Worm (Caenorhabditis elegans) whole organism, young adult: Measurements from ENCODE around the gene kbp-3.

Experiments used
- B0019.2 ChIP-seq: fragments of 200-800 bp; sonication (Bioruptor generic); conservative IDR thresholded peaks from 2 replicates; pipeline ENCODE4 v1.3.6; 2022; ENCODE audit warnings: missing genetic modification reagents, missing genetic modification characterization, missing compliant biosample characterization
- D2030.7 ChIP-seq: fragments of 200-800 bp; sonication (Bioruptor generic); IDR thresholded peaks from 2 replicates; pipeline ENCODE4 v1.3.6; 2022; ENCODE audit warnings: missing genetic modification reagents, missing genetic modification characterization, missing compliant biosample characterization
- F10E7.11 ChIP-seq: sonication (generic microtip); optimal IDR thresholded peaks from 2 replicates; lab custom pipeline; 2017; ENCODE audit warnings: mild to moderate bottlenecking, missing genetic modification characterization, moderate library complexity, missing compliant biosample characterization
- F39B2.1 ChIP-seq: fragments of 200-800 bp; sonication (Bioruptor generic); IDR thresholded peaks from 2 replicates; pipeline ENCODE4 v1.3.6; 2022; ENCODE audit warnings: missing genetic modification reagents, missing genetic modification characterization, missing compliant biosample characterization
- F49E8.2 ChIP-seq: sonication (generic microtip); optimal IDR thresholded peaks from 3 replicates; lab custom pipeline; 2017; ENCODE audit warnings: missing genetic modification characterization, mild to moderate bottlenecking, missing compliant biosample characterization, antibody characterized with exemption, moderate library complexity; ENCODE audit not compliant: insufficient read depth
- F57A8.1 ChIP-seq: fragments of 200-800 bp; sonication (Bioruptor generic); optimal IDR thresholded peaks from 2 replicates; lab custom pipeline; 2018; ENCODE audit warnings: mild to moderate bottlenecking, missing genetic modification characterization, moderate library complexity, missing compliant biosample characterization
- K11D2.4 ChIP-seq: fragments of 200-800 bp; sonication (Bioruptor generic); IDR thresholded peaks from 2 replicates; pipeline ENCODE4 v1.3.6; 2022; ENCODE audit warnings: missing genetic modification reagents, missing genetic modification characterization, missing compliant biosample characterization
- K12H6.12 ChIP-seq: fragments of 200-800 bp; sonication (Bioruptor generic); optimal IDR thresholded peaks from 2 replicates; lab custom pipeline; 2018; ENCODE audit warnings: mild to moderate bottlenecking, missing genetic modification characterization, missing compliant biosample characterization
- Y53F4B.3 ChIP-seq: fragments of 200-800 bp; sonication (Bioruptor generic); IDR thresholded peaks from 2 replicates; pipeline ENCODE4 v1.3.6; 2022; ENCODE audit warnings: missing genetic modification reagents, missing genetic modification characterization, missing compliant biosample characterization
- Y53G8AR.9 ChIP-seq: fragments of 200-800 bp; sonication (Bioruptor generic); conservative IDR thresholded peaks from 2 replicates; pipeline ENCODE4 v1.3.6; 2022; ENCODE audit warnings: missing genetic modification reagents, missing genetic modification characterization, missing compliant biosample characterization
- Y67H2A.10 ChIP-seq: fragments of 200-800 bp; sonication (Bioruptor generic); conservative IDR thresholded peaks from 2 replicates; pipeline ENCODE4 v1.3.6; 2022; ENCODE audit warnings: missing genetic modification reagents, missing genetic modification characterization, missing compliant biosample characterization
- Y79H2A.3 ChIP-seq: fragments of 200-800 bp; sonication (Bioruptor generic); conservative IDR thresholded peaks from 2 replicates; pipeline ENCODE4 v1.3.6; 2022; ENCODE audit warnings: missing genetic modification reagents, missing genetic modification characterization, missing compliant biosample characterization
- ZK185.1 ChIP-seq: sonication (generic microtip); optimal IDR thresholded peaks from 2 replicates; lab custom pipeline; 2016; ENCODE audit warnings: mild to moderate bottlenecking, missing genetic modification characterization, missing compliant biosample characterization; ENCODE audit not compliant: poor library complexity, severe bottlenecking
- ama-1 ChIP-seq, 3 experiments: fragments of 150-350 bp in 1 of 3; sonication (generic microtip) in 2 of 3; optimal IDR thresholded peaks; 2 replicates each; lab custom pipeline; 2014 to 2018; ENCODE audit warnings: missing biosample characterization in 2 of 3, missing genetic modification characterization in 2 of 3, missing genetic modification reagents in 2 of 3
- aptf-3 ChIP-seq: fragments of 200-800 bp; sonication (Bioruptor generic); IDR thresholded peaks from 2 replicates; pipeline ENCODE4 v1.3.6; 2022; ENCODE audit warnings: missing genetic modification characterization, missing compliant biosample characterization
- ccch-3 ChIP-seq: fragments of 200-800 bp; sonication (Bioruptor generic); optimal IDR thresholded peaks from 2 replicates; lab custom pipeline; 2018; ENCODE audit warnings: mild to moderate bottlenecking, missing genetic modification characterization, missing compliant biosample characterization
- ceh-91 ChIP-seq: fragments of 200-800 bp; sonication (Bioruptor generic); IDR thresholded peaks from 2 replicates; pipeline ENCODE4 v1.3.6; 2022; ENCODE audit warnings: missing genetic modification reagents, missing genetic modification characterization, missing compliant biosample characterization
- die-1 ChIP-seq: sonication (generic microtip); optimal IDR thresholded peaks from 2 replicates; lab custom pipeline; 2016; ENCODE audit warnings: missing genotype, mild to moderate bottlenecking, missing genetic modification characterization, missing compliant biosample characterization
- egrh-3 ChIP-seq: fragments of 200-800 bp; sonication (Bioruptor generic); IDR thresholded peaks from 2 replicates; pipeline ENCODE4 v1.3.6; 2022; ENCODE audit warnings: missing genetic modification reagents, missing genetic modification characterization, missing compliant biosample characterization
- ets-4 ChIP-seq: fragments of 200-800 bp; sonication (Bioruptor generic); optimal IDR thresholded peaks from 2 replicates; lab custom pipeline; 2018; ENCODE audit warnings: mild to moderate bottlenecking, missing genetic modification characterization, missing compliant biosample characterization
- fkh-3 ChIP-seq: sonication (generic microtip); optimal IDR thresholded peaks from 2 replicates; lab custom pipeline; 2016; ENCODE audit warnings: mild to moderate bottlenecking, missing genetic modification characterization, missing compliant biosample characterization
- gei-17 ChIP-seq: fragments of 200-800 bp; sonication (Bioruptor generic); optimal IDR thresholded peaks from 2 replicates; lab custom pipeline; 2018; ENCODE audit warnings: mild to moderate bottlenecking, missing genetic modification characterization, missing compliant biosample characterization
- hmg-1.2 ChIP-seq: fragments of 200-800 bp; sonication (Bioruptor generic); IDR thresholded peaks from 2 replicates; pipeline ENCODE4 v1.3.6; 2022; ENCODE audit warnings: missing genetic modification reagents, missing genetic modification characterization, missing compliant biosample characterization
- hrde-1 ChIP-seq: sonication (generic microtip); optimal IDR thresholded peaks from 2 replicates; lab custom pipeline; 2016; ENCODE audit warnings: missing genetic modification characterization, mild to moderate bottlenecking, missing compliant biosample characterization, moderate library complexity, missing genotype, missing genetic modification reagents, borderline replicate concordance
- hsf-1 ChIP-seq: fragments of 200-800 bp; sonication (Bioruptor generic); IDR thresholded peaks from 2 replicates; pipeline ENCODE4 v1.3.6; 2022; ENCODE audit warnings: missing genetic modification reagents, missing genetic modification characterization, missing compliant biosample characterization
- lin-26 ChIP-seq: fragments of 200-800 bp; sonication (Bioruptor generic); IDR thresholded peaks from 2 replicates; pipeline ENCODE4 v1.3.6; 2022; ENCODE audit warnings: missing genetic modification reagents, missing genetic modification characterization, missing compliant biosample characterization
- lin-35 ChIP-seq, 3 experiments: fragments of 150-350 bp in 2 of 3; sonication (generic microtip) in 1 of 3; optimal IDR thresholded peaks; 2 replicates each; lab custom pipeline; 2014 to 2018; ENCODE audit warnings: missing biosample characterization in 3 of 3, missing genetic modification characterization in 3 of 3, missing genetic modification reagents in 3 of 3
- lin-40 ChIP-seq: sonication (generic microtip); optimal IDR thresholded peaks from 2 replicates; lab custom pipeline; 2016; ENCODE audit warnings: missing genetic modification characterization, mild to moderate bottlenecking, missing compliant biosample characterization, missing genotype, missing genetic modification reagents
- lin-54 ChIP-seq: fragments of 200-800 bp; sonication (Bioruptor generic); optimal IDR thresholded peaks from 2 replicates; lab custom pipeline; 2018; ENCODE audit warnings: mild to moderate bottlenecking, missing genetic modification characterization, missing compliant biosample characterization
- lir-1 ChIP-seq: fragments of 200-800 bp; sonication (Bioruptor generic); conservative IDR thresholded peaks from 2 replicates; pipeline ENCODE4 v1.3.6; 2022; ENCODE audit warnings: missing genetic modification reagents, missing genetic modification characterization, missing compliant biosample characterization
- lsl-1 ChIP-seq: fragments of 200-800 bp; sonication (Bioruptor generic); optimal IDR thresholded peaks from 2 replicates; lab custom pipeline; 2018; ENCODE audit warnings: mild to moderate bottlenecking, missing genetic modification characterization, moderate library complexity, missing compliant biosample characterization
- lsy-27 ChIP-seq: sonication (generic microtip); optimal IDR thresholded peaks from 2 replicates; lab custom pipeline; 2017; ENCODE audit warnings: missing genetic modification characterization, mild to moderate bottlenecking, missing compliant biosample characterization, antibody characterized with exemption, missing genotype, borderline replicate concordance; ENCODE audit not compliant: insufficient read depth
- mcd-1 ChIP-seq: fragments of 200-800 bp; sonication (Bioruptor generic); IDR thresholded peaks from 2 replicates; pipeline ENCODE4 v1.3.6; 2022; ENCODE audit warnings: missing genetic modification reagents, missing genetic modification characterization, missing compliant biosample characterization
- mes-4 ChIP-seq: sonication (generic microtip); optimal IDR thresholded peaks from 2 replicates; lab custom pipeline; 2016; ENCODE audit warnings: missing genotype, missing genetic modification characterization, missing compliant biosample characterization
- mxl-1 ChIP-seq: sonication (generic microtip); optimal IDR thresholded peaks from 2 replicates; lab custom pipeline; 2016; ENCODE audit warnings: missing genetic modification characterization, missing compliant biosample characterization
- nfya-2 ChIP-seq: fragments of 200-800 bp; sonication (Bioruptor generic); IDR thresholded peaks from 2 replicates; pipeline ENCODE4 v1.3.6; 2022; ENCODE audit warnings: missing genetic modification reagents, missing genetic modification characterization, missing compliant biosample characterization
- nhr-120 ChIP-seq: fragments of 200-800 bp; sonication (Bioruptor generic); IDR thresholded peaks from 2 replicates; pipeline ENCODE4 v1.3.6; 2022; ENCODE audit warnings: missing genetic modification characterization, missing compliant biosample characterization
- pbrm-1 ChIP-seq: fragments of 200-800 bp; sonication (Bioruptor generic); IDR thresholded peaks from 2 replicates; pipeline ENCODE4 v1.3.6; 2022; ENCODE audit warnings: missing genetic modification reagents, missing genetic modification characterization, missing compliant biosample characterization
- pha-4 ChIP-seq: fragments of 150-350 bp; sonication (generic microtip); optimal IDR thresholded peaks from 2 replicates; lab custom pipeline; 2014; ENCODE audit warnings: missing biosample characterization, missing genetic modification reagents, missing genetic modification characterization
- sptf-2 ChIP-seq: fragments of 200-800 bp; sonication (Bioruptor generic); optimal IDR thresholded peaks from 2 replicates; lab custom pipeline; 2018; ENCODE audit warnings: mild to moderate bottlenecking, missing genetic modification characterization, missing compliant biosample characterization
- unc-130 ChIP-seq: sonication (generic microtip); optimal IDR thresholded peaks from 2 replicates; lab custom pipeline; 2016; ENCODE audit warnings: missing genetic modification reagents, missing genetic modification characterization, missing compliant biosample characterization
- ztf-25 ChIP-seq: fragments of 200-800 bp; sonication (Bioruptor generic); IDR thresholded peaks from 2 replicates; pipeline ENCODE4 v1.3.6; 2022; ENCODE audit warnings: missing genetic modification reagents, missing genetic modification characterization, missing compliant biosample characterization

The kbp-3 gene

ce11 chrII:14399595-14399994 lies 9.7 kb upstream of the kbp-3 start (continued):
- TF ChIP-seq hmg-1.2 (GFP tag; lab: Robert Waterston, UW), result peak; percentile 54
- peak; percentile 60 for TF ChIP-seq ZK185.1 (tag; lab: Kevin White, UChicago)
- TF ChIP-seq pbrm-1 (GFP tag; lab: Robert Waterston, UW), result peak; percentile 49; the same call in 1 of the 2 replicates
- no peak for TF ChIP-seq mxl-1 (tag; lab: Kevin White, UChicago)
- TF ChIP-seq ceh-91 (GFP tag; lab: Robert Waterston, UW), result no peak
- peak; percentile 68 for TF ChIP-seq lin-54 (GFP tag; lab: Kevin White, UChicago)
- no peak for TF ChIP-seq sptf-2
- TF ChIP-seq lin-40, result peak; percentile 65
- no peak for TF ChIP-seq Y79H2A.3 (GFP tag; lab: Robert Waterston, UW)
- TF ChIP-seq ama-1 (optimal IDR thresholded peaks at IDR 0.05; lab: Kevin White, UChicago), result no peak
- TF ChIP-seq ama-1 (GFP tag; optimal IDR thresholded peaks at IDR 0.05; lab: Kevin White, UChicago), result peak in 1 of 2 experiments; percentile 5
- TF ChIP-seq K11D2.4 (GFP tag; lab: Robert Waterston, UW), result 0 out of 2 replicates have a peak, but pooled peaks have one; percentile 32
- TF ChIP-seq lin-35 (GFP tag; optimal IDR thresholded peaks at IDR 0.05; lab: Kevin White, UChicago), result peak in 1 of 3 experiments; percentile 87
- no peak for TF ChIP-seq lin-26 (GFP tag; lab: Robert Waterston, UW)
- no peak for TF ChIP-seq F57A8.1 (GFP tag; lab: Kevin White, UChicago)
- no peak for TF ChIP-seq ztf-25 (GFP tag; lab: Robert Waterston, UW)

- TF ChIP-seq mes-4 (tag; lab: Kevin White, UChicago), result no peak
- no peak for TF ChIP-seq ets-4 (GFP tag; lab: Kevin White, UChicago)
- TF ChIP-seq Y67H2A.10 (GFP tag; lab: Robert Waterston, UW), result no peak
- no peak for TF ChIP-seq Y53F4B.3
- TF ChIP-seq K12H6.12 (tag; lab: Kevin White, UChicago), result no peak
- TF ChIP-seq F10E7.11 (tag; lab: Kevin White, UChicago), result no peak
- TF ChIP-seq B0019.2 (GFP tag; lab: Robert Waterston, UW), result no peak
- TF ChIP-seq egrh-3 (GFP tag; lab: Robert Waterston, UW), result no peak
- no peak for TF ChIP-seq hrde-1 (tag; lab: Kevin White, UChicago)
- TF ChIP-seq die-1 (tag; lab: Kevin White, UChicago), result no peak
Measured at ce11 chrII:14393766-14394165, 3.9 kb upstream of the kbp-3 start.

ce11 chrII:14388213-14388612 lies 1.7 kb downstream of the kbp-3 start, which contains the start of gene F26H11.8:
Gene F26H11.8, plus strand, starts transcription at chrII:14388513.
- TF ChIP-seq pha-4 (tag; lab: Kevin White, UChicago) (no peak), F49E8.2 (tag; lab: Kevin White, UChicago) (no peak), fkh-3 (tag; lab: Kevin White, UChicago) (no peak), lin-26 (GFP tag; lab: Robert Waterston, UW) (no peak)

- TF ChIP-seq mcd-1 (GFP tag; lab: Robert Waterston, UW) (peak; percentile 98), K11D2.4 (GFP tag; lab: Robert Waterston, UW) (0 out of 2 replicates have a peak, but pooled peaks have one; percentile 28), aptf-3 (GFP tag; lab: Robert Waterston, UW) (no peak), Y53G8AR.9 (GFP tag; lab: Robert Waterston, UW) (0 out of 2 replicates have a peak, but pooled peaks have one; percentile 15), lir-1 (0 out of 2 replicates have a peak, but pooled peaks have one; percentile 29), ccch-3 (no peak), Y53F4B.3 (no peak), lsy-27 (tag; lab: Kevin White, UChicago) (no peak), mxl-1 (tag; lab: Kevin White, UChicago) (no peak), hrde-1 (tag; lab: Kevin White, UChicago) (no peak), hsf-1 (GFP tag; lab: Robert Waterston, UW) (no peak), pha-4 (tag; lab: Kevin White, UChicago) (no peak), D2030.7 (GFP tag; lab: Robert Waterston, UW) (peak; percentile 65), F39B2.1 (GFP tag; lab: Robert Waterston, UW) (no peak), nhr-120 (GFP tag; lab: Robert Waterston, UW) (no peak), lsl-1 (GFP tag; lab: Kevin White, UChicago) (peak; percentile 64), nfya-2 (GFP tag; lab: Robert Waterston, UW) (no peak), unc-130 (GFP tag; lab: Kevin White, UChicago) (no peak), gei-17 (GFP tag; lab: Kevin White, UChicago) (no peak)
Measured at ce11 chrII:14383644-14384043, 6.2 kb downstream of the kbp-3 start, which contains the start of gene mes-2. Gene mes-2, plus strand, starts transcription at chrII:14383973.
